Worm (Caenorhabditis elegans) whole organism, L4 larva: ENCODE results near the gene dct-19.

Experiments used
- F26F4.8 ChIP-seq: fragments of 200-800 bp; sonication (Bioruptor generic); conservative IDR thresholded peaks from 2 replicates; pipeline ENCODE4 v1.3.6; 2022; ENCODE audit warnings: missing genetic modification characterization, missing compliant biosample characterization
- F44E2.7 ChIP-seq: fragments of 200-800 bp; sonication (Bioruptor generic); IDR thresholded peaks from 2 replicates; pipeline ENCODE4 v2.1.2; 2022; ENCODE audit warnings: missing genetic modification characterization, missing compliant biosample characterization
- F49E8.2 ChIP-seq: sonication (generic microtip); optimal IDR thresholded peaks from 2 replicates; lab custom pipeline; 2016; ENCODE audit warnings: missing compliant biosample characterization, mild to moderate bottlenecking, missing genetic modification characterization, borderline replicate concordance
- attf-4 ChIP-seq: sonication (generic microtip); optimal IDR thresholded peaks from 3 replicates; lab custom pipeline; 2017; ENCODE audit warnings: missing biosample characterization, missing genetic modification characterization
- dve-1 ChIP-seq: sonication (generic microtip); optimal IDR thresholded peaks from 2 replicates; lab custom pipeline; 2017; ENCODE audit warnings: antibody characterized with exemption, mild to moderate bottlenecking, missing genetic modification characterization, missing compliant biosample characterization; ENCODE audit not compliant: insufficient read depth
- egl-27 ChIP-seq: sonication (generic microtip); optimal IDR thresholded peaks from 3 replicates; lab custom pipeline; 2017; ENCODE audit warnings: missing biosample characterization, missing genetic modification reagents, missing genetic modification characterization
- lin-15B ChIP-seq: fragments of 150-350 bp; sonication (generic microtip); optimal IDR thresholded peaks from 3 replicates; lab custom pipeline; 2014; ENCODE audit warnings: missing biosample characterization, missing genetic modification characterization
- lsy-2 ChIP-seq, 2 experiments: fragments of 150-350 bp in 1 of 2; sonication (generic microtip) in 1 of 2; optimal IDR thresholded peaks; 2 replicates each; lab custom pipeline; 2014 to 2017; ENCODE audit warnings: missing biosample characterization in 2 of 2, missing genetic modification characterization in 2 of 2
- nhr-48 ChIP-seq: sonication (generic microtip); optimal IDR thresholded peaks from 2 replicates; lab custom pipeline; 2016; ENCODE audit warnings: mild to moderate bottlenecking, missing genetic modification characterization, missing compliant biosample characterization
- unc-130 ChIP-seq: sonication (generic microtip); optimal IDR thresholded peaks from 2 replicates; lab custom pipeline; 2016; ENCODE audit warnings: missing genetic modification reagents, missing genetic modification characterization, missing compliant biosample characterization
- unc-39 ChIP-seq: sonication (generic microtip); optimal IDR thresholded peaks from 2 replicates; lab custom pipeline; 2017; ENCODE audit warnings: missing biosample characterization, missing genetic modification characterization

DNA sequence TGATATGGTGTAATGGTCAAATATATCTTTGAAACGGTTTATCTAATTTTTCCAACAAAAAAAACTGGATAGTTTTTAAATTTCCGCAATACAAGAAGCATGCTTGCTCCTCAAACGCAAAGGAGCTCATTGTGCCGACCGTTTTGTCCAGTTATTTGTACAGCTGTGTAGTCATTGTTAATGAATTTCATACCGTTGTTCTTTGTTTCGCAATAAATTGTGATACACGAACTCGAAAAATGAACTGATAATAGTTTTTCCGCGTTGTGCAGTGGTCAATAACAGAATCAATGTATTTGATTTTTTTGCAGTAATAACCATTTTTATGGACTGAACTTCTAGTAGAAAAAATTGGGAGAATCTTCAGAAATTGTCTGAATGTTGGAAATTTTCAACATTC lies 43.9 kb upstream of the dct-19 start:
- TF ChIP-seq nhr-48 (no peak), unc-39 (tag; lab: Kevin White, UChicago) (no peak), F49E8.2 (tag; lab: Kevin White, UChicago) (no peak), F26F4.8 (GFP tag; lab: Robert Waterston, UW) (no peak), F44E2.7 (GFP tag; lab: Robert Waterston, UW) (no peak), dve-1 (tag; lab: Kevin White, UChicago) (no peak), lsy-2 (tag; optimal IDR thresholded peaks at IDR 0.05; lab: Kevin White, UChicago) (no peak), unc-130 (no peak), lin-15B (tag; lab: Kevin White, UChicago) (no peak), egl-27 (no peak), attf-4 (tag; lab: Kevin White, UChicago) (no peak)
